Worm (Caenorhabditis elegans): ENCODE measurements around the gene nkb-3.

- TF ChIP-seq F49E8.2 (tag; optimal IDR thresholded peaks at IDR 0.05; ENCODE audit: borderline replicate concordance) = no peak
- no peak for TF ChIP-seq attf-4 (tag; optimal IDR thresholded peaks at IDR 0.05)
- no peak for TF ChIP-seq daf-12 (tag; optimal IDR thresholded peaks at IDR 0.05)
- no peak for TF ChIP-seq lir-3 (tag; optimal IDR thresholded peaks at IDR 0.05)
- TF ChIP-seq mdt-29 (GFP tag; IDR thresholded peaks at IDR 0.05) = no peak
These were observed 17.4 kb downstream of the nkb-3 start for ce11 chrX:13752822-13753581.
